Worm (Caenorhabditis elegans) whole organism, mixed stage, embryonic: Measurements from ENCODE around the gene C04C3.7.

Source experiments
- elt-1 ChIP-seq: sonication (generic microtip); optimal IDR thresholded peaks from 2 replicates; lab custom pipeline; 2017; ENCODE audit warnings: missing genetic modification characterization, mild to moderate bottlenecking, missing compliant biosample characterization, antibody characterized with exemption, moderate library complexity, borderline replicate concordance; ENCODE audit not compliant: insufficient read depth
- elt-3 ChIP-seq: fragments of 150-350 bp; optimal IDR thresholded peaks from 2 replicates; lab custom pipeline; 2014; ENCODE audit warnings: missing biosample characterization, missing genetic modification characterization
- nhr-12 ChIP-seq: fragments of 150-350 bp; optimal IDR thresholded peaks from 2 replicates; lab custom pipeline; 2014; ENCODE audit warnings: missing biosample characterization, missing genetic modification characterization
- nhr-237 ChIP-seq: fragments of 150-350 bp; optimal IDR thresholded peaks from 2 replicates; lab custom pipeline; 2014; ENCODE audit warnings: missing biosample characterization, missing genetic modification characterization
- pha-4 ChIP-seq: fragments of 150-350 bp; optimal IDR thresholded peaks from 2 replicates; lab custom pipeline; 2018; ENCODE audit warnings: missing biosample characterization, missing genetic modification reagents, missing genetic modification characterization
- sem-2 ChIP-seq: fragments of 200-800 bp; sonication (Bioruptor generic); optimal IDR thresholded peaks from 2 replicates; lab custom pipeline; 2018; ENCODE audit warnings: mild to moderate bottlenecking, missing genetic modification characterization, missing compliant biosample characterization
- sptf-1 ChIP-seq: sonication (generic microtip); optimal IDR thresholded peaks from 2 replicates; lab custom pipeline; 2017; ENCODE audit warnings: mild to moderate bottlenecking, missing genetic modification characterization, moderate library complexity, missing compliant biosample characterization
- unc-120 ChIP-seq: sonication (generic microtip); optimal IDR thresholded peaks from 2 replicates; lab custom pipeline; 2017; ENCODE audit warnings: missing genetic modification characterization, missing compliant biosample characterization; ENCODE audit not compliant: poor library complexity, severe bottlenecking
- unc-39 ChIP-seq: fragments of 150-350 bp; optimal IDR thresholded peaks from 2 replicates; lab custom pipeline; 2014; ENCODE audit warnings: missing biosample characterization, missing genetic modification characterization
- unc-62 ChIP-seq: fragments of 150-350 bp; optimal IDR thresholded peaks from 2 replicates; lab custom pipeline; 2014; ENCODE audit warnings: missing biosample characterization, missing genetic modification reagents, missing genetic modification characterization
- ztf-11 ChIP-seq: fragments of 150-350 bp; optimal IDR thresholded peaks from 2 replicates; lab custom pipeline; 2014; ENCODE audit warnings: missing biosample characterization, missing genetic modification characterization

DNA sequence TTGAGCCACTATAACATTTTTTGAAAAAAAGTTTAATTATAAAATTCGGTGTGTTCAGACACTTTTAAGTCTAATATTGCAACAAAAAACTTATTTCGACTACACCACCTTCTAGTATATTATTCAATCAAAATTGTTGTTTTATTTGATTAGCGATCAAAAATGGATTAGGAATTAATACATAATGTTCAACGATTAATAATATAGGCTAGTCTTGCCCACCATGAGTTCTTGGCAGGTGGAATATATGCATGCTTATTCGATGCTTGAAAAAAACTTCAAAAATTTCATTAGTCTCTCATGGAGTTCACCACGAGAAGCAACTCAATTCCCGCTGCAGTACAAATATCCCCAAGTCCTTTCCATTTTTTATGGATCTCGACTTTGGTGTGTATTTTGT is 2.7 kb upstream of the C04C3.7 start, which contains the start of gene srz-32:
- TF ChIP-seq ztf-11 (tag; lab: Kevin White, UChicago): no peak
- TF ChIP-seq nhr-237 (tag; lab: Kevin White, UChicago): no peak
- no peak for TF ChIP-seq nhr-12 (tag; lab: Kevin White, UChicago)
- no peak for TF ChIP-seq pha-4 (tag; lab: Kevin White, UChicago)
- no peak for TF ChIP-seq elt-1 (tag; lab: Kevin White, UChicago)
- TF ChIP-seq sptf-1 (tag; lab: Kevin White, UChicago): no peak
- no peak for TF ChIP-seq elt-3 (tag; lab: Kevin White, UChicago)
- no peak for TF ChIP-seq unc-62 (GFP tag; lab: Kevin White, UChicago)
- no peak for TF ChIP-seq unc-39 (tag; lab: Kevin White, UChicago)
- no peak for TF ChIP-seq unc-120 (tag; lab: Kevin White, UChicago)
- no peak for TF ChIP-seq sem-2 (GFP tag; lab: Kevin White, UChicago)
